Fruit fly (Drosophila melanogaster) whole organism, embryonic: ENCODE results near the gene qless.

Source experiments
- CG12744 ChIP-seq: fragments of 200-800 bp; sonication (Bioruptor generic); optimal IDR thresholded peaks from 2 replicates; lab custom pipeline; 2016; ENCODE audit warnings: missing biosample characterization, missing genetic modification characterization
- CG14667 ChIP-seq: fragments of 200-800 bp; sonication (Bioruptor generic); IDR thresholded peaks from 2 replicates; pipeline ENCODE4 v1.3.6; 2022; ENCODE audit warnings: missing biosample characterization, missing genetic modification characterization
- CG15011 ChIP-seq: fragments of 200-800 bp; sonication (Bioruptor generic); optimal IDR thresholded peaks from 3 replicates; lab custom pipeline; 2018; ENCODE audit warnings: missing biosample characterization, mild to moderate bottlenecking, missing genetic modification characterization
- CG15601 ChIP-seq: fragments of 200-800 bp; sonication (Bioruptor generic); optimal IDR thresholded peaks from 3 replicates; lab custom pipeline; 2019; ENCODE audit warnings: missing biosample characterization, mild to moderate bottlenecking, missing genetic modification characterization, moderate library complexity
- CG1603 ChIP-seq: fragments of 200-800 bp; sonication (Bioruptor generic); optimal IDR thresholded peaks from 2 replicates; lab custom pipeline; 2019; ENCODE audit warnings: missing biosample characterization, mild to moderate bottlenecking, missing genetic modification characterization, moderate library complexity
- CG18262 ChIP-seq: fragments of 200-800 bp; optimal IDR thresholded peaks from 3 replicates; lab custom pipeline; 2019; ENCODE audit warnings: missing biosample characterization, mild to moderate bottlenecking, missing genetic modification characterization, moderate library complexity
- CG31224 ChIP-seq: fragments of 200-800 bp; sonication (Bioruptor generic); IDR thresholded peaks from 2 replicates; pipeline ENCODE4 v1.3.6; 2022; ENCODE audit warnings: missing biosample characterization, missing genetic modification characterization
- CG34224 ChIP-seq: fragments of 200-800 bp; sonication (Bioruptor generic); IDR thresholded peaks from 3 replicates; pipeline ENCODE4 v1.3.6; 2022; ENCODE audit warnings: missing biosample characterization, missing genetic modification characterization; ENCODE audit not compliant: partially characterized antibody
- CG3847 ChIP-seq: fragments of 200-800 bp; sonication (Bioruptor generic); IDR thresholded peaks from 2 replicates; pipeline ENCODE4 v1.3.6; 2022; ENCODE audit warnings: missing biosample characterization, missing genetic modification characterization
- CG4360 ChIP-seq: fragments of 200-800 bp; sonication (Bioruptor generic); IDR thresholded peaks from 2 replicates; pipeline ENCODE4 v1.3.6; 2022; ENCODE audit warnings: missing biosample characterization, missing genetic modification characterization
- CG43689 ChIP-seq: fragments of 200-800 bp; sonication (Bioruptor generic); IDR thresholded peaks from 2 replicates; pipeline ENCODE4 v1.3.6; 2022; ENCODE audit warnings: missing biosample characterization, missing genetic modification characterization
- CG5953 ChIP-seq: fragments of 200-800 bp; sonication (Bioruptor generic); IDR thresholded peaks from 2 replicates; pipeline ENCODE4 v1.3.6; 2022; ENCODE audit warnings: missing biosample characterization, missing genetic modification characterization
- CG8281 ChIP-seq: fragments of 200-800 bp; sonication (Bioruptor generic); optimal IDR thresholded peaks from 2 replicates; lab custom pipeline; 2018; ENCODE audit warnings: missing biosample characterization, mild to moderate bottlenecking, missing genetic modification characterization, moderate library complexity
- CG9727 ChIP-seq: fragments of 200-800 bp; sonication (Bioruptor generic); optimal IDR thresholded peaks from 3 replicates; lab custom pipeline; 2017; ENCODE audit warnings: missing biosample characterization, mild to moderate bottlenecking, missing genetic modification characterization
- CG9932 ChIP-seq: fragments of 200-800 bp; sonication (Bioruptor generic); IDR thresholded peaks from 2 replicates; pipeline ENCODE4 v1.3.6; 2022; ENCODE audit warnings: missing biosample characterization, missing genetic modification characterization
- Drgx ChIP-seq: fragments of 200-800 bp; sonication (Bioruptor generic); IDR thresholded peaks from 2 replicates; pipeline ENCODE4 v1.3.6; 2022; ENCODE audit warnings: missing biosample characterization, missing genetic modification characterization
- Ets65A ChIP-seq: fragments of 200-800 bp; sonication (Bioruptor generic); peaks from one replicate; lab custom pipeline; 2016; ENCODE audit warnings: missing biosample characterization, missing genetic modification characterization
- Sox102F ChIP-seq: fragments of 200-800 bp; sonication (Bioruptor generic); optimal IDR thresholded peaks from 2 replicates; lab custom pipeline; 2018; ENCODE audit warnings: missing biosample characterization, mild to moderate bottlenecking, missing genetic modification characterization, moderate library complexity
- Taf1 ChIP-seq: fragments of 200-800 bp; sonication (Bioruptor generic); IDR thresholded peaks from 2 replicates; pipeline ENCODE4 v1.3.6; 2022; ENCODE audit warnings: missing biosample characterization, missing genetic modification characterization
- bsh ChIP-seq, 2 experiments: fragments of 200-800 bp; sonication (Bioruptor generic); optimal IDR thresholded peaks; 2 replicates each; lab custom pipeline; 2017 to 2018; ENCODE audit warnings: mild to moderate bottlenecking in 2 of 2, missing biosample characterization in 2 of 2, missing genetic modification characterization in 2 of 2, moderate library complexity in 1 of 2
- cato ChIP-seq: fragments of 200-800 bp; sonication (Bioruptor generic); optimal IDR thresholded peaks from 2 replicates; lab custom pipeline; 2016; ENCODE audit warnings: missing biosample characterization, missing genetic modification characterization, borderline replicate concordance
- caup ChIP-seq: fragments of 200-800 bp; sonication (Bioruptor generic); optimal IDR thresholded peaks from 3 replicates; lab custom pipeline; 2017; ENCODE audit warnings: missing biosample characterization, mild to moderate bottlenecking, missing genetic modification characterization, moderate library complexity; ENCODE audit not compliant: severe bottlenecking
- chinmo ChIP-seq: fragments of 200-800 bp; sonication (Bioruptor generic); IDR thresholded peaks from 4 replicates; pipeline ENCODE4 v1.3.6; 2022; ENCODE audit warnings: missing biosample characterization, missing genetic modification characterization; ENCODE audit not compliant: partially characterized antibody
- dm ChIP-seq: fragments of 200-800 bp; sonication (Bioruptor generic); optimal IDR thresholded peaks from 3 replicates; lab custom pipeline; 2016; ENCODE audit warnings: missing biosample characterization, missing genetic modification characterization
- mirr ChIP-seq: fragments of 200-800 bp; sonication (Bioruptor generic); optimal IDR thresholded peaks from 3 replicates; lab custom pipeline; 2018; ENCODE audit warnings: missing biosample characterization, mild to moderate bottlenecking, missing genetic modification characterization
- prd ChIP-seq, 3 experiments: fragments of >200 bp in 2 of 3; fragments of 200-800 bp in 1 of 3; sonication (Bioruptor generic) in 1 of 3; optimal IDR thresholded peaks in 2 of 3; IDR thresholded peaks in 1 of 3; 2 replicates in 2 of 3; 3 replicates in 1 of 3; pipeline versions ENCODE4 v1.3.6 to Lab custom; 2017 to 2022; ENCODE audit warnings: missing biosample characterization in 1 of 3, missing genetic modification characterization in 1 of 3
- sens ChIP-seq: fragments of 200-800 bp; sonication (Bioruptor generic); peaks from one replicate; lab custom pipeline; 2016; ENCODE audit warnings: missing biosample characterization, missing genetic modification characterization
- sima ChIP-seq: fragments of 200-800 bp; sonication (Bioruptor generic); optimal IDR thresholded peaks from 2 replicates; lab custom pipeline; 2016; ENCODE audit warnings: missing biosample characterization, missing genetic modification characterization
- vvl ChIP-seq: fragments of 200-800 bp; sonication (Bioruptor generic); IDR thresholded peaks from 2 replicates; pipeline ENCODE4 v1.3.6; 2022; ENCODE audit warnings: missing biosample characterization, missing genetic modification characterization
- zen2 ChIP-seq: fragments of 200-800 bp; sonication (Bioruptor generic); IDR thresholded peaks from 3 replicates; pipeline ENCODE4 v1.3.6; 2022; ENCODE audit warnings: missing biosample characterization, missing genetic modification characterization; ENCODE audit not compliant: partially characterized antibody

Gene qless

DNA sequence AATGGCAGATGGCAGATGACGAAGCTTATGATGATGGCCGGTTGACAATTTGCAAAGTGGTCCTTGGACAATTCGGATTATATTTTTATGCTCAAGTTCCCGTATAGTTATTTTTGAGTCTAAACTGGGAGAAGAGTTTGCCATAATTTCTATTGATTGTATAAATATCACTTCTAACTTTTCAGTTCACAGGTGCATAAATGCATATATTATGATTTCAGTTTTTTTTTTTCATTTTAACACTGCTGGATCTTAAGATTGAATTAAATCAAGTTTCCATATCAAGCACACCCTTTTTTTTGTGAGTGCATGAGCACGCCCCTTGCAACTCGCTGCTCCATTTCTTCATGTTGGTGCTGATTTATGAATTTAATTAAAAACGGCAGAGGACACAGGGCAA lies 44.6 kb upstream of the qless start:
- TF ChIP-seq cato (GFP tag; lab: Kevin White, UChicago) (no peak), CG9932 (no peak)

DNA sequence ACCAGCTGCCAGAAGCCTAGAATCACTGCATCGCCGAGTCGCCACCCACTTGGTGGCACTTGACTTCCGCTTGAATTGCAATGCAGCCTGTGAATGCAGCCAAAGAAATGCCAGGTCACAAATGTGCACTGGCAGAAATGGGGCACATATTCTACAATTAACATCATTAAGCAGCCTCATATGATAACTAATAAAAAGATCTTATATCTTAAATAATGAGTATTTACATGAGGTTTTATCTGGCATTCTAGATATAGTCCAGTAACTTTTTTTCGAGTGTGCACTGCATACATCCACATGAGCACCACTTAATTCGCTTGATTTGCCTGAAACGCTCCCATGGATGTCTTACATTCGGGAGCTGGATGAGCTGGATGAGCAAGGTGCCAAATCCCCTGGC lies 43.3 kb upstream of the qless start:
- TF ChIP-seq sens (GFP tag; lab: Kevin White, UChicago) (peak; percentile 28), vvl (GFP tag; lab: Robert Waterston, UW) (0 out of 2 replicates have a peak, but pooled peaks have one; percentile 16), bsh (GFP tag; optimal IDR thresholded peaks at IDR 0.05; lab: Kevin White, UChicago) (peak; percentile 20 to 37), CG1603 (tag; lab: Kevin White, UChicago) (peak; percentile 8), Ets65A (no peak), prd (optimal IDR thresholded peaks at IDR 0.05; lab: Kevin White, UChicago) (no peak), prd (GFP tag; IDR thresholded peaks at IDR 0.05; lab: Robert Waterston, UW) (peak; percentile 21; the same call in 1 of the 3 replicates), sima (no peak), CG43689 (GFP tag; lab: Robert Waterston, UW) (no peak), Drgx (peak; percentile 54; the same call in 1 of the 2 replicates), CG5953 (GFP tag; lab: Robert Waterston, UW) (peak; percentile 30; the same call in 1 of the 2 replicates), Sox102F (GFP tag; lab: Kevin White, UChicago) (peak; percentile 21)

DNA sequence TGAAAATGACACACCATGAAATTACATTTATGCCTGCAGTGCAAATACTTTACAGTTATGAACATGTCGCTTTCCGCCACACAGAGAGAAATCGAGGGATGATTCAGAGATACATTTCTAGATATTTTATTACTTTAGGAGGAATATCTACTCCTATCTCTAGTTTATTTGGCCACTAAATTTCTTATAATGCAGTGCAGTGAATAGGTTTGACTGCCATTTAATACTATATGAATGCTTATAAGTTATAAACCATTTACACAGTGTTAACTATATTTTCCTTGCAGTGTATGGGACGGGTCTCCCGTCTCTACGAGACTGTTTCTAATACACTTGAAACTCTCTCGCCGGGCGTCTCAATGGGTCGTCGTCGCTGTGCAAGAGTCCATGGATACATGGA lies 37.8 kb upstream of the qless start:
- peak; percentile 30; the same call in 1 of the 2 replicates for TF ChIP-seq Drgx
- TF ChIP-seq CG18262 (tag; lab: Kevin White, UChicago): no peak

DNA sequence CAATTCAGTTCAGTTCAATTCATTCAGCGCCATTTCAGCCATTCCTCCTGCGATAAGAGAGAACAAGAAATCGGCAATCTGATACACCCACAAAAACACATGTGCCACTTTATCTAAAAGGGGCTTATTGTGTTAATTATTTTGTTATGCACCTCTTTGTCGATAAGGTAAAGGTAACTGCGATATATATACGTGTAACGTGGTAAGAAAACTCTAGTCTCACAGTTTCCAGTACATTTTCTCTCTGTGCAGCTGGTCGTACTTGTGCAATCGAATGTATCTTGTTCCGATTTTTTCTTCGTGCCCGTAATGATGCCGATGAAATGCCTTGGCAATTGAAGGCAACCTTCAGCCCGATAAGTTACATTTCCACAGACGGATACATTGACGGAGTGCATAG lies 35.1 kb upstream of the qless start:
- peak; percentile 50 for TF ChIP-seq caup (GFP tag; lab: Kevin White, UChicago)
- TF ChIP-seq Ets65A: peak; percentile 75
- TF ChIP-seq CG1603 (tag; lab: Kevin White, UChicago): no peak
- no peak for TF ChIP-seq Taf1
- no peak for TF ChIP-seq CG3847
- no peak for TF ChIP-seq CG9727 (GFP tag; lab: Kevin White, UChicago)
- no peak for TF ChIP-seq CG34224 (GFP tag; lab: Robert Waterston, UW)
- no peak for TF ChIP-seq CG4360 (GFP tag; lab: Robert Waterston, UW)
- no peak for TF ChIP-seq CG8281 (tag; lab: Kevin White, UChicago)
- no peak for TF ChIP-seq CG31224 (GFP tag; lab: Robert Waterston, UW)
- TF ChIP-seq CG15601 (tag; lab: Kevin White, UChicago): peak; percentile 63
- TF ChIP-seq mirr: peak; percentile 13
- TF ChIP-seq dm: no peak
- peak; percentile 36; the same call in 1 of the 2 replicates for TF ChIP-seq Drgx

DNA sequence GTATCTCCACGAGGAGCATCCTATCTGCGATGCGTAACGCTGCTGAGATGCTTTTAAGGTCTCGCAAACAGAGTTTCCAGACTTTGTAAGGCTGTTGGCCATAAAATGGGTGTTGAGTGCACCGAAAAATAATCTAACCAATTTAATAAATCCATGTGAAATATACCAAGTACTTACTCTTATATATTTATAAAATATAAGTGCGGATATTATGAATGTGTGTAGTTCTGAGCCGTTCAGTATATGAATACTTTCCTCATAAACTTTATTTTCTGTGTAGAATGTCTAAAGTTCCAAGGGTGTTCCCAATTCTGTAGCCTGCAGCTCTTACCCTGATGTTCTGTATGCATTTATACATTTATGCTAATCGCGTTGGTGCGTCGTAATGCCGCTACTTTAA lies 33.4 kb upstream of the qless start:
- TF ChIP-seq mirr (no peak), CG15011 (GFP tag; lab: Kevin White, UChicago) (no peak), CG12744 (GFP tag; lab: Kevin White, UChicago) (no peak), CG14667 (GFP tag; lab: Robert Waterston, UW) (no peak), zen2 (GFP tag; lab: Robert Waterston, UW) (no peak), chinmo (GFP tag; lab: Robert Waterston, UW) (no peak)
